Fruit fly (Drosophila melanogaster) whole organism, wandering third instar larva: ENCODE results near the gene CG2120.

Experiments
- CG9705 ChIP-seq: fragments of 200-800 bp; sonication (Bioruptor generic); optimal IDR thresholded peaks from 2 replicates; lab custom pipeline; 2018; ENCODE audit warnings: missing biosample characterization, mild to moderate bottlenecking, missing genetic modification characterization
- br ChIP-seq: fragments of 200-800 bp; sonication (Bioruptor generic); optimal IDR thresholded peaks from 2 replicates; lab custom pipeline; 2016; ENCODE audit warnings: missing biosample characterization, missing genetic modification characterization

DNA sequence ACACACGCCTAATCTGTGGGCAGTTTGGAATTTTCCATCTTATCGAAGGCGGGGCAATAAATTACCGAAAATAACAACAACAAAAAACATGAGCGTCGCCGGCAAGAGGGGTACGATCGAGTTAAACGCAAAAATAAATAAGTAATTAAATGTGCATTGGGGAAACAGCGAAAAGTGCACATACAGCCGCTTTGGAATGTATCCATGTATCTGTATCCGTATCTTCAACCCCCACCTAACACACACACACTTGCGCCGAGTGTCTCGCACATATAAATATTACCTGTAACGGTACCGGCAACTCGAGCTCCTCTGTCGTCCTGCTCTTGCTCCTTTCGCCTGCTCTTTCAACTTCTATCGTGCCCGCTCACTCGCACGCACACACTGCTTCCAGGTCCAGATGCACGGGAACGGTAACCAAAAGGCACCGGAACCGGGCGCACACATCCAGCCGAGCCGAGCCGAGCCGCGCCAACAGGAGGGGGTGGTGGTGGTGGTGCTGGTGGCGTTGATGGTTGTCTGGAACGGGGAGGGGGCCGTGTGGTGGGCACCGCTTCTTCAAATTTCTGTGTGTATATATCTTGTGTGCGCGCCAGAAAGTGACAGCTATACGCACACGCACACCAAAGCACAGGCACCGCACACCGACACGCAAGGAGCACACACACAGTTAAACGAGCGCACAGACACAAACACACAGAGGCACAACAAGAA lies 5.9 kb downstream of the CG2120 start:
- peak; percentile 39 for TF ChIP-seq CG9705 (GFP tag; lab: Kevin White, UChicago)
- TF ChIP-seq br (GFP tag; lab: Kevin White, UChicago), result no peak
